Worm (Caenorhabditis elegans) whole organism, mixed stage, embryonic: ENCODE results near the gene srbc-67.

Source experiments
- M03D4.4 ChIP-seq: sonication (generic microtip); optimal IDR thresholded peaks from 2 replicates; lab custom pipeline; 2017; ENCODE audit warnings: mild to moderate bottlenecking, missing genetic modification characterization, missing compliant biosample characterization
- bed-3 ChIP-seq: fragments of 200-800 bp; sonication (Bioruptor generic); optimal IDR thresholded peaks from 3 replicates; lab custom pipeline; 2018; ENCODE audit warnings: mild to moderate bottlenecking, missing genetic modification characterization, moderate library complexity, missing compliant biosample characterization
- blmp-1 ChIP-seq: fragments of 150-350 bp; optimal IDR thresholded peaks from 2 replicates; lab custom pipeline; 2014; ENCODE audit warnings: missing biosample characterization, missing genetic modification characterization
- ceh-39 ChIP-seq: fragments of 150-350 bp; optimal IDR thresholded peaks from 2 replicates; lab custom pipeline; 2014; ENCODE audit warnings: missing biosample characterization, missing genetic modification characterization
- ceh-43 ChIP-seq: fragments of 200-800 bp; sonication (Bioruptor generic); optimal IDR thresholded peaks from 2 replicates; lab custom pipeline; 2018; ENCODE audit warnings: mild to moderate bottlenecking, missing genetic modification characterization, moderate library complexity, missing compliant biosample characterization
- ces-1 ChIP-seq: fragments of 150-350 bp; optimal IDR thresholded peaks from 2 replicates; lab custom pipeline; 2014; ENCODE audit warnings: missing biosample characterization, missing genetic modification reagents, missing genetic modification characterization
- cnd-1 ChIP-seq: fragments of 200-800 bp; sonication (Bioruptor generic); optimal IDR thresholded peaks from 2 replicates; lab custom pipeline; 2018; ENCODE audit warnings: mild to moderate bottlenecking, missing genetic modification characterization, missing compliant biosample characterization
- drap-1 ChIP-seq: fragments of 200-800 bp; sonication (Bioruptor generic); optimal IDR thresholded peaks from 3 replicates; lab custom pipeline; 2018; ENCODE audit warnings: mild to moderate bottlenecking, missing genetic modification characterization, missing compliant biosample characterization
- elt-1 ChIP-seq: sonication (generic microtip); optimal IDR thresholded peaks from 2 replicates; lab custom pipeline; 2017; ENCODE audit warnings: missing genetic modification characterization, mild to moderate bottlenecking, missing compliant biosample characterization, antibody characterized with exemption, moderate library complexity, borderline replicate concordance; ENCODE audit not compliant: insufficient read depth
- flh-1 ChIP-seq: fragments of 200-800 bp; sonication (Bioruptor generic); optimal IDR thresholded peaks from 2 replicates; lab custom pipeline; 2018; ENCODE audit warnings: mild to moderate bottlenecking, missing genetic modification characterization, moderate library complexity, missing compliant biosample characterization
- ham-2 ChIP-seq: fragments of 200-800 bp; sonication (Bioruptor generic); optimal IDR thresholded peaks from 2 replicates; lab custom pipeline; 2018; ENCODE audit warnings: mild to moderate bottlenecking, missing genetic modification characterization, missing compliant biosample characterization
- hlh-1 ChIP-seq: fragments of 150-350 bp; optimal IDR thresholded peaks from 2 replicates; lab custom pipeline; 2014; ENCODE audit warnings: missing biosample characterization, missing genetic modification reagents, missing genetic modification characterization
- lin-13 ChIP-seq: fragments of 150-350 bp; optimal IDR thresholded peaks from 2 replicates; lab custom pipeline; 2014; ENCODE audit warnings: missing biosample characterization, missing genetic modification characterization
- lin-32 ChIP-seq: fragments of 200-800 bp; sonication (Bioruptor generic); optimal IDR thresholded peaks from 2 replicates; lab custom pipeline; 2018; ENCODE audit warnings: mild to moderate bottlenecking, missing genetic modification characterization, missing compliant biosample characterization
- lsy-2 ChIP-seq: fragments of 150-350 bp; optimal IDR thresholded peaks from 2 replicates; lab custom pipeline; 2014; ENCODE audit warnings: missing biosample characterization, missing genetic modification characterization
- mab-5 ChIP-seq: fragments of 150-350 bp; optimal IDR thresholded peaks from 2 replicates; lab custom pipeline; 2014; ENCODE audit warnings: missing biosample characterization, missing genetic modification characterization
- mep-1 ChIP-seq: fragments of 150-350 bp; optimal IDR thresholded peaks from 2 replicates; lab custom pipeline; 2017; ENCODE audit warnings: missing biosample characterization, missing genetic modification reagents, missing genetic modification characterization, inconsistent platforms
- nhr-12 ChIP-seq: fragments of 150-350 bp; optimal IDR thresholded peaks from 2 replicates; lab custom pipeline; 2014; ENCODE audit warnings: missing biosample characterization, missing genetic modification characterization
- nhr-2 ChIP-seq: fragments of 150-350 bp; optimal IDR thresholded peaks from 2 replicates; lab custom pipeline; 2014; ENCODE audit warnings: missing biosample characterization, missing genetic modification characterization
- nhr-237 ChIP-seq: fragments of 150-350 bp; optimal IDR thresholded peaks from 2 replicates; lab custom pipeline; 2014; ENCODE audit warnings: missing biosample characterization, missing genetic modification characterization
- nhr-28 ChIP-seq: fragments of 150-350 bp; optimal IDR thresholded peaks from 2 replicates; lab custom pipeline; 2014; ENCODE audit warnings: missing biosample characterization, missing genetic modification characterization
- nhr-76 ChIP-seq: sonication (generic microtip); optimal IDR thresholded peaks from 2 replicates; lab custom pipeline; 2017; ENCODE audit warnings: missing biosample characterization, missing genetic modification characterization
- pha-4 ChIP-seq: fragments of 150-350 bp; optimal IDR thresholded peaks from 2 replicates; lab custom pipeline; 2018; ENCODE audit warnings: missing biosample characterization, missing genetic modification reagents, missing genetic modification characterization
- sem-2 ChIP-seq: fragments of 200-800 bp; sonication (Bioruptor generic); optimal IDR thresholded peaks from 2 replicates; lab custom pipeline; 2018; ENCODE audit warnings: mild to moderate bottlenecking, missing genetic modification characterization, missing compliant biosample characterization
- snpc-4 ChIP-seq: fragments of 150-350 bp; optimal IDR thresholded peaks from 2 replicates; lab custom pipeline; 2014; ENCODE audit warnings: missing biosample characterization, missing genetic modification characterization
- sptf-1 ChIP-seq: sonication (generic microtip); optimal IDR thresholded peaks from 2 replicates; lab custom pipeline; 2017; ENCODE audit warnings: mild to moderate bottlenecking, missing genetic modification characterization, moderate library complexity, missing compliant biosample characterization
- tbx-8 ChIP-seq: fragments of 200-800 bp; sonication (Bioruptor generic); optimal IDR thresholded peaks from 2 replicates; lab custom pipeline; 2018; ENCODE audit warnings: mild to moderate bottlenecking, missing genetic modification characterization, moderate library complexity, missing compliant biosample characterization
- unc-120 ChIP-seq: sonication (generic microtip); optimal IDR thresholded peaks from 2 replicates; lab custom pipeline; 2017; ENCODE audit warnings: missing genetic modification characterization, missing compliant biosample characterization; ENCODE audit not compliant: poor library complexity, severe bottlenecking
- unc-39 ChIP-seq: fragments of 150-350 bp; optimal IDR thresholded peaks from 2 replicates; lab custom pipeline; 2014; ENCODE audit warnings: missing biosample characterization, missing genetic modification characterization
- unc-62 ChIP-seq: fragments of 150-350 bp; optimal IDR thresholded peaks from 2 replicates; lab custom pipeline; 2014; ENCODE audit warnings: missing biosample characterization, missing genetic modification reagents, missing genetic modification characterization
- zip-8 ChIP-seq: fragments of 150-350 bp; optimal IDR thresholded peaks from 2 replicates; lab custom pipeline; 2014; ENCODE audit warnings: missing biosample characterization, missing genetic modification characterization
- ztf-11 ChIP-seq: fragments of 150-350 bp; optimal IDR thresholded peaks from 2 replicates; lab custom pipeline; 2014; ENCODE audit warnings: missing biosample characterization, missing genetic modification characterization

srbc-67 gene

ce11 chrV:3585011-3585410, 44.0 kb upstream of the srbc-67 start:
- TF ChIP-seq bed-3 (GFP tag; lab: Kevin White, UChicago) (no peak), ztf-11 (tag; lab: Kevin White, UChicago) (no peak), sem-2 (no peak), ham-2 (no peak), sptf-1 (no peak), nhr-237 (no peak), ceh-43 (GFP tag; lab: Kevin White, UChicago) (no peak), pha-4 (tag; lab: Kevin White, UChicago) (no peak), ces-1 (GFP tag; lab: Kevin White, UChicago) (no peak), flh-1 (GFP tag; lab: Kevin White, UChicago) (no peak), lin-32 (no peak), unc-39 (no peak), nhr-2 (tag; lab: Kevin White, UChicago) (no peak), M03D4.4 (no peak), nhr-76 (no peak), mep-1 (tag; lab: Kevin White, UChicago) (no peak), lin-13 (tag; lab: Kevin White, UChicago) (no peak), elt-1 (tag; lab: Kevin White, UChicago) (no peak)

- TF ChIP-seq zip-8 (tag; lab: Kevin White, UChicago) (no peak), nhr-237 (no peak), nhr-76 (no peak), pha-4 (tag; lab: Kevin White, UChicago) (no peak), unc-120 (no peak), ceh-43 (GFP tag; lab: Kevin White, UChicago) (no peak), nhr-2 (tag; lab: Kevin White, UChicago) (no peak), unc-62 (GFP tag; lab: Kevin White, UChicago) (no peak), cnd-1 (no peak)
These were observed 42.6 kb upstream of the srbc-67 start for ce11 chrV:3583622-3584021.

- TF ChIP-seq tbx-8 (GFP tag; lab: Kevin White, UChicago) (no peak), nhr-76 (no peak)
These were observed 41.7 kb upstream of the srbc-67 start for ce11 chrV:3582671-3583070.

ce11 chrV:3582086-3582485, 41.1 kb upstream of the srbc-67 start:
- TF ChIP-seq sem-2, result no peak
- no peak for TF ChIP-seq cnd-1
- TF ChIP-seq ces-1 (GFP tag; lab: Kevin White, UChicago), result no peak
- no peak for TF ChIP-seq lin-32
- no peak for TF ChIP-seq bed-3 (GFP tag; lab: Kevin White, UChicago)
- no peak for TF ChIP-seq mep-1 (tag; lab: Kevin White, UChicago)
- no peak for TF ChIP-seq ceh-39
- no peak for TF ChIP-seq ceh-43 (GFP tag; lab: Kevin White, UChicago)
- no peak for TF ChIP-seq nhr-28 (tag; lab: Kevin White, UChicago)
- no peak for TF ChIP-seq zip-8 (tag; lab: Kevin White, UChicago)
- TF ChIP-seq tbx-8 (GFP tag; lab: Kevin White, UChicago), result no peak
- no peak for TF ChIP-seq elt-1 (tag; lab: Kevin White, UChicago)
- no peak for TF ChIP-seq snpc-4 (tag; lab: Kevin White, UChicago)
- TF ChIP-seq unc-120, result no peak
- TF ChIP-seq ztf-11 (tag; lab: Kevin White, UChicago), result no peak
- no peak for TF ChIP-seq pha-4 (tag; lab: Kevin White, UChicago)
- TF ChIP-seq mab-5 (tag; lab: Kevin White, UChicago), result no peak
- TF ChIP-seq lsy-2 (tag; lab: Kevin White, UChicago), result no peak

ce11 chrV:3581643-3582042, 40.6 kb upstream of the srbc-67 start:
- no peak for TF ChIP-seq ceh-43 (GFP tag; lab: Kevin White, UChicago)
- no peak for TF ChIP-seq unc-62 (GFP tag; lab: Kevin White, UChicago)
- no peak for TF ChIP-seq lin-32
- TF ChIP-seq drap-1 (GFP tag; lab: Kevin White, UChicago), result no peak
- no peak for TF ChIP-seq blmp-1 (tag; lab: Kevin White, UChicago)
- TF ChIP-seq nhr-76, result no peak
- no peak for TF ChIP-seq bed-3 (GFP tag; lab: Kevin White, UChicago)
- no peak for TF ChIP-seq lin-13 (tag; lab: Kevin White, UChicago)
- no peak for TF ChIP-seq unc-39
- TF ChIP-seq nhr-28 (tag; lab: Kevin White, UChicago), result no peak
- TF ChIP-seq sem-2, result no peak
- TF ChIP-seq nhr-12, result no peak
- no peak for TF ChIP-seq zip-8 (tag; lab: Kevin White, UChicago)
- no peak for TF ChIP-seq elt-1 (tag; lab: Kevin White, UChicago)
- TF ChIP-seq hlh-1, result no peak
- TF ChIP-seq lsy-2 (tag; lab: Kevin White, UChicago), result no peak
- TF ChIP-seq mep-1 (tag; lab: Kevin White, UChicago), result no peak
- TF ChIP-seq, all 35 proteins: peak for 0
